Worm (Caenorhabditis elegans) whole organism, young adult: ENCODE measurements around the gene miz-1.

ENCODE experiments used
- B0019.2 ChIP-seq: fragments of 200-800 bp; sonication (Bioruptor generic); conservative IDR thresholded peaks from 2 replicates; pipeline ENCODE4 v1.3.6; 2022; ENCODE audit warnings: missing genetic modification reagents, missing genetic modification characterization, missing compliant biosample characterization
- B0261.1 ChIP-seq: sonication (generic microtip); optimal IDR thresholded peaks from 2 replicates; lab custom pipeline; 2016; ENCODE audit warnings: mild to moderate bottlenecking, missing genetic modification characterization, moderate library complexity, missing compliant biosample characterization
- B0336.3 ChIP-seq: fragments of 200-800 bp; sonication (Bioruptor generic); IDR thresholded peaks from 2 replicates; pipeline ENCODE4 v1.3.6; 2022; ENCODE audit warnings: missing genetic modification characterization, missing compliant biosample characterization
- D2030.7 ChIP-seq: fragments of 200-800 bp; sonication (Bioruptor generic); IDR thresholded peaks from 2 replicates; pipeline ENCODE4 v1.3.6; 2022; ENCODE audit warnings: missing genetic modification reagents, missing genetic modification characterization, missing compliant biosample characterization
- F22D6.2 ChIP-seq: sonication (generic microtip); optimal IDR thresholded peaks from 2 replicates; lab custom pipeline; 2016; ENCODE audit warnings: mild to moderate bottlenecking, missing genetic modification characterization, missing compliant biosample characterization
- F37B4.10 ChIP-seq: fragments of 200-800 bp; sonication (Bioruptor generic); IDR thresholded peaks from 2 replicates; pipeline ENCODE4 v1.3.6; 2022; ENCODE audit warnings: missing genetic modification characterization, missing compliant biosample characterization
- F39B2.1 ChIP-seq: fragments of 200-800 bp; sonication (Bioruptor generic); IDR thresholded peaks from 2 replicates; pipeline ENCODE4 v1.3.6; 2022; ENCODE audit warnings: missing genetic modification reagents, missing genetic modification characterization, missing compliant biosample characterization
- F55B11.4 ChIP-seq: sonication (generic microtip); optimal IDR thresholded peaks from 2 replicates; lab custom pipeline; 2016; ENCODE audit warnings: missing compliant biosample characterization, missing genetic modification characterization, borderline replicate concordance; ENCODE audit not compliant: insufficient read depth
- F57A8.1 ChIP-seq: fragments of 200-800 bp; sonication (Bioruptor generic); optimal IDR thresholded peaks from 2 replicates; lab custom pipeline; 2018; ENCODE audit warnings: mild to moderate bottlenecking, missing genetic modification characterization, moderate library complexity, missing compliant biosample characterization
- K11D2.4 ChIP-seq: fragments of 200-800 bp; sonication (Bioruptor generic); IDR thresholded peaks from 2 replicates; pipeline ENCODE4 v1.3.6; 2022; ENCODE audit warnings: missing genetic modification reagents, missing genetic modification characterization, missing compliant biosample characterization
- T07F8.4 ChIP-seq: sonication (generic microtip); optimal IDR thresholded peaks from 2 replicates; lab custom pipeline; 2016; ENCODE audit warnings: mild to moderate bottlenecking, missing genetic modification characterization, moderate library complexity, missing compliant biosample characterization
- Y95B8A.8 ChIP-seq: fragments of 200-800 bp; sonication (Bioruptor generic); IDR thresholded peaks from 2 replicates; pipeline ENCODE4 v1.3.6; 2022; ENCODE audit warnings: missing genetic modification reagents, missing genetic modification characterization, missing compliant biosample characterization
- aptf-2 ChIP-seq: fragments of 200-800 bp; sonication (Bioruptor generic); conservative IDR thresholded peaks from 2 replicates; pipeline ENCODE4 v1.3.6; 2022; ENCODE audit warnings: missing genetic modification reagents, missing genetic modification characterization, missing compliant biosample characterization
- aptf-3 ChIP-seq: fragments of 200-800 bp; sonication (Bioruptor generic); IDR thresholded peaks from 2 replicates; pipeline ENCODE4 v1.3.6; 2022; ENCODE audit warnings: missing genetic modification characterization, missing compliant biosample characterization
- attf-5 ChIP-seq: fragments of 200-800 bp; sonication (Bioruptor generic); optimal IDR thresholded peaks from 2 replicates; lab custom pipeline; 2018; ENCODE audit warnings: mild to moderate bottlenecking, missing genetic modification characterization, missing compliant biosample characterization
- bed-1 ChIP-seq: fragments of 200-800 bp; sonication (Bioruptor generic); IDR thresholded peaks from 2 replicates; pipeline ENCODE4 v1.3.6; 2022; ENCODE audit warnings: missing genetic modification reagents, missing genetic modification characterization, missing compliant biosample characterization
- ccch-3 ChIP-seq: fragments of 200-800 bp; sonication (Bioruptor generic); optimal IDR thresholded peaks from 2 replicates; lab custom pipeline; 2018; ENCODE audit warnings: mild to moderate bottlenecking, missing genetic modification characterization, missing compliant biosample characterization
- cebp-1 ChIP-seq, 2 experiments: fragments of 200-800 bp in 1 of 2; sonication (Bioruptor generic) in 1 of 2; sonication (generic microtip) in 1 of 2; IDR thresholded peaks in 1 of 2; optimal IDR thresholded peaks in 1 of 2; 2 replicates each; pipeline versions ENCODE4 v1.3.6 to Lab custom; 2017 to 2022; ENCODE audit warnings: missing compliant biosample characterization in 2 of 2, missing genetic modification characterization in 2 of 2, mild to moderate bottlenecking in 1 of 2, missing genetic modification reagents in 1 of 2, moderate library complexity in 1 of 2
- ceh-100 ChIP-seq: fragments of 200-800 bp; sonication (Bioruptor generic); IDR thresholded peaks from 2 replicates; pipeline ENCODE4 v1.3.6; 2022; ENCODE audit warnings: missing genetic modification reagents, missing genetic modification characterization, missing compliant biosample characterization
- ceh-27 ChIP-seq: fragments of 200-800 bp; sonication (Bioruptor generic); optimal IDR thresholded peaks from 2 replicates; lab custom pipeline; 2018; ENCODE audit warnings: mild to moderate bottlenecking, missing genetic modification characterization, moderate library complexity, missing compliant biosample characterization
- die-1 ChIP-seq: sonication (generic microtip); optimal IDR thresholded peaks from 2 replicates; lab custom pipeline; 2016; ENCODE audit warnings: missing genotype, mild to moderate bottlenecking, missing genetic modification characterization, missing compliant biosample characterization
- dox-1 ChIP-seq: fragments of 200-800 bp; sonication (Bioruptor generic); IDR thresholded peaks from 2 replicates; pipeline ENCODE4 v1.3.6; 2022; ENCODE audit warnings: missing genetic modification reagents, missing genetic modification characterization, missing compliant biosample characterization
- dpl-1 ChIP-seq: fragments of 150-350 bp; optimal IDR thresholded peaks from 2 replicates; lab custom pipeline; 2014; ENCODE audit warnings: missing biosample characterization, missing genetic modification reagents, missing genetic modification characterization
- efl-1 ChIP-seq: fragments of 150-350 bp; optimal IDR thresholded peaks from 2 replicates; lab custom pipeline; 2014; ENCODE audit warnings: missing biosample characterization, missing genetic modification reagents, missing genetic modification characterization
- egrh-3 ChIP-seq: fragments of 200-800 bp; sonication (Bioruptor generic); IDR thresholded peaks from 2 replicates; pipeline ENCODE4 v1.3.6; 2022; ENCODE audit warnings: missing genetic modification reagents, missing genetic modification characterization, missing compliant biosample characterization
- gei-17 ChIP-seq: fragments of 200-800 bp; sonication (Bioruptor generic); optimal IDR thresholded peaks from 2 replicates; lab custom pipeline; 2018; ENCODE audit warnings: mild to moderate bottlenecking, missing genetic modification characterization, missing compliant biosample characterization
- him-1 ChIP-seq: sonication (generic microtip); optimal IDR thresholded peaks from 2 replicates; lab custom pipeline; 2016; ENCODE audit warnings: missing genotype, missing genetic modification reagents, missing genetic modification characterization, missing compliant biosample characterization
- hlh-12 ChIP-seq: sonication (generic microtip); optimal IDR thresholded peaks from 2 replicates; lab custom pipeline; 2016; ENCODE audit warnings: missing genetic modification characterization, missing compliant biosample characterization
- lin-26 ChIP-seq: fragments of 200-800 bp; sonication (Bioruptor generic); IDR thresholded peaks from 2 replicates; pipeline ENCODE4 v1.3.6; 2022; ENCODE audit warnings: missing genetic modification reagents, missing genetic modification characterization, missing compliant biosample characterization
- lin-35 ChIP-seq, 3 experiments: fragments of 150-350 bp in 2 of 3; sonication (generic microtip) in 1 of 3; optimal IDR thresholded peaks; 2 replicates each; lab custom pipeline; 2014 to 2018; ENCODE audit warnings: missing biosample characterization in 3 of 3, missing genetic modification characterization in 3 of 3, missing genetic modification reagents in 3 of 3
- lsl-1 ChIP-seq: fragments of 200-800 bp; sonication (Bioruptor generic); optimal IDR thresholded peaks from 2 replicates; lab custom pipeline; 2018; ENCODE audit warnings: mild to moderate bottlenecking, missing genetic modification characterization, moderate library complexity, missing compliant biosample characterization
- lsy-27 ChIP-seq: sonication (generic microtip); optimal IDR thresholded peaks from 2 replicates; lab custom pipeline; 2017; ENCODE audit warnings: missing genetic modification characterization, mild to moderate bottlenecking, missing compliant biosample characterization, antibody characterized with exemption, missing genotype, borderline replicate concordance; ENCODE audit not compliant: insufficient read depth
- madf-6 ChIP-seq: fragments of 200-800 bp; sonication (Bioruptor generic); IDR thresholded peaks from 2 replicates; pipeline ENCODE4 v1.3.6; 2022; ENCODE audit warnings: missing genetic modification reagents, missing genetic modification characterization, missing compliant biosample characterization
- madf-8 ChIP-seq: fragments of 200-800 bp; sonication (Bioruptor generic); conservative IDR thresholded peaks from 2 replicates; pipeline ENCODE4 v1.3.6; 2022; ENCODE audit warnings: missing genetic modification reagents, missing genetic modification characterization, missing compliant biosample characterization
- mes-4 ChIP-seq: sonication (generic microtip); optimal IDR thresholded peaks from 2 replicates; lab custom pipeline; 2016; ENCODE audit warnings: missing genotype, missing genetic modification characterization, missing compliant biosample characterization
- nfya-2 ChIP-seq: fragments of 200-800 bp; sonication (Bioruptor generic); IDR thresholded peaks from 2 replicates; pipeline ENCODE4 v1.3.6; 2022; ENCODE audit warnings: missing genetic modification reagents, missing genetic modification characterization, missing compliant biosample characterization
- nhr-80 ChIP-seq: sonication (generic microtip); optimal IDR thresholded peaks from 2 replicates; lab custom pipeline; 2016; ENCODE audit warnings: missing genetic modification characterization, missing compliant biosample characterization
- nhr-90 ChIP-seq: sonication (generic microtip); optimal IDR thresholded peaks from 2 replicates; lab custom pipeline; 2016; ENCODE audit warnings: missing genotype, mild to moderate bottlenecking, missing genetic modification characterization, missing compliant biosample characterization
- repo-1 ChIP-seq: sonication (generic microtip); optimal IDR thresholded peaks from 2 replicates; lab custom pipeline; 2017; ENCODE audit warnings: mild to moderate bottlenecking, missing genetic modification characterization, missing compliant biosample characterization
- unc-130 ChIP-seq: sonication (generic microtip); optimal IDR thresholded peaks from 2 replicates; lab custom pipeline; 2016; ENCODE audit warnings: missing genetic modification reagents, missing genetic modification characterization, missing compliant biosample characterization
- unc-62 ChIP-seq: fragments of 150-350 bp; optimal IDR thresholded peaks from 2 replicates; lab custom pipeline; 2014; ENCODE audit warnings: missing biosample characterization, missing genetic modification reagents, missing genetic modification characterization
- zfh-2 ChIP-seq: fragments of 200-800 bp; sonication (Bioruptor generic); conservative IDR thresholded peaks from 2 replicates; pipeline ENCODE4 v1.3.6; 2022; ENCODE audit warnings: missing genetic modification reagents, missing genetic modification characterization, missing compliant biosample characterization
- ztf-25 ChIP-seq: fragments of 200-800 bp; sonication (Bioruptor generic); IDR thresholded peaks from 2 replicates; pipeline ENCODE4 v1.3.6; 2022; ENCODE audit warnings: missing genetic modification reagents, missing genetic modification characterization, missing compliant biosample characterization
- ztf-6 ChIP-seq: fragments of 200-800 bp; sonication (Bioruptor generic); IDR thresholded peaks from 2 replicates; pipeline ENCODE4 v1.3.6; 2022; ENCODE audit warnings: missing genetic modification reagents, missing genetic modification characterization, missing compliant biosample characterization

Gene miz-1

ce11 chrIV:10817030-10817429, 4.8 kb downstream of the miz-1 start (continued):
- TF ChIP-seq F37B4.10 (no peak), gei-17 (GFP tag; lab: Kevin White, UChicago) (no peak), nhr-80 (tag; lab: Kevin White, UChicago) (no peak), aptf-2 (GFP tag; lab: Robert Waterston, UW) (no peak), F57A8.1 (GFP tag; lab: Kevin White, UChicago) (no peak), B0019.2 (GFP tag; lab: Robert Waterston, UW) (no peak), die-1 (tag; lab: Kevin White, UChicago) (peak; percentile 6), lsl-1 (GFP tag; lab: Kevin White, UChicago) (no peak), ztf-25 (GFP tag; lab: Robert Waterston, UW) (no peak), efl-1 (no peak), lin-26 (GFP tag; lab: Robert Waterston, UW) (0 out of 2 replicates have a peak, but pooled peaks have one; percentile 25), zfh-2 (GFP tag; lab: Robert Waterston, UW) (peak; percentile 96), bed-1 (no peak), hlh-12 (no peak), nhr-90 (tag; lab: Kevin White, UChicago) (no peak), K11D2.4 (0 out of 2 replicates have a peak, but pooled peaks have one; percentile 15), T07F8.4 (no peak), ceh-100 (GFP tag; lab: Robert Waterston, UW) (no peak), mes-4 (tag; lab: Kevin White, UChicago) (no peak), lsy-27 (tag; lab: Kevin White, UChicago) (no peak), F39B2.1 (GFP tag; lab: Robert Waterston, UW) (no peak), ceh-27 (GFP tag; lab: Kevin White, UChicago) (peak; percentile 25), dpl-1 (GFP tag; lab: Kevin White, UChicago) (no peak), madf-6 (no peak), unc-62 (no peak), attf-5 (GFP tag; lab: Kevin White, UChicago) (peak; percentile 1), unc-130 (GFP tag; lab: Kevin White, UChicago) (no peak), nfya-2 (GFP tag; lab: Robert Waterston, UW) (no peak), dox-1 (GFP tag; lab: Robert Waterston, UW) (peak; percentile 67), cebp-1 (GFP tag; IDR thresholded peaks at IDR 0.05; lab: Robert Waterston, UW) (no peak), cebp-1 (tag; optimal IDR thresholded peaks at IDR 0.05; lab: Kevin White, UChicago) (peak; percentile 12), D2030.7 (no peak), Y95B8A.8 (GFP tag; lab: Robert Waterston, UW) (no peak), F22D6.2 (tag; lab: Kevin White, UChicago) (no peak), him-1 (no peak), ztf-6 (GFP tag; lab: Robert Waterston, UW) (no peak), aptf-3 (no peak), lin-35 (GFP tag; optimal IDR thresholded peaks at IDR 0.05; lab: Kevin White, UChicago) (no peak), B0336.3 (GFP tag; lab: Robert Waterston, UW) (0 out of 2 replicates have a peak, but pooled peaks have one; percentile 19), repo-1 (tag; lab: Kevin White, UChicago) (no peak), ccch-3 (no peak), B0261.1 (tag; lab: Kevin White, UChicago) (no peak), egrh-3 (GFP tag; lab: Robert Waterston, UW) (peak; percentile 78; the same call in 1 of the 2 replicates), madf-8 (GFP tag; lab: Robert Waterston, UW) (no peak), F55B11.4 (tag; lab: Kevin White, UChicago) (no peak)
